Worm (Caenorhabditis elegans): ENCODE measurements around the gene ulp-1.

ce11 chrIII:5139768-5140167 lies 29.8 kb downstream of the ulp-1 start:
- TF ChIP-seq unc-62 (GFP tag; optimal IDR thresholded peaks at IDR 0.05): no peak
- TF ChIP-seq xbp-1 (tag; optimal IDR thresholded peaks at IDR 0.05): no peak
- TF ChIP-seq aha-1 (tag; optimal IDR thresholded peaks at IDR 0.05): no peak
- TF ChIP-seq grh-1 (GFP tag; IDR thresholded peaks at IDR 0.05): no peak
- TF ChIP-seq mep-1 (tag; optimal IDR thresholded peaks at IDR 0.05): no peak
- TF ChIP-seq egl-13 (tag; optimal IDR thresholded peaks at IDR 0.05): no peak
- no peak for TF ChIP-seq nhr-77 (tag; optimal IDR thresholded peaks at IDR 0.05)
- no peak for TF ChIP-seq aly-2 (tag; optimal IDR thresholded peaks at IDR 0.05)
- TF ChIP-seq snpc-4 (tag; optimal IDR thresholded peaks at IDR 0.05): no peak
- TF ChIP-seq unc-130 (tag; optimal IDR thresholded peaks at IDR 0.05): no peak
- no peak for TF ChIP-seq nhr-28 (tag; optimal IDR thresholded peaks at IDR 0.05)
- TF ChIP-seq nhr-237 (tag; optimal IDR thresholded peaks at IDR 0.05): no peak
- TF ChIP-seq fos-1 (tag; optimal IDR thresholded peaks at IDR 0.05): no peak

Data from whole organism, L1 larva.